Worm (Caenorhabditis elegans) whole organism, early embryonic: ENCODE measurements around the gene C25H3.17.

Source experiments
- F13C5.2 ChIP-seq: sonication (generic microtip); optimal IDR thresholded peaks from 2 replicates; lab custom pipeline; 2017; ENCODE audit warnings: mild to moderate bottlenecking, missing genetic modification characterization, inconsistent platforms, missing compliant biosample characterization
- aly-1 ChIP-seq: sonication (generic microtip); optimal IDR thresholded peaks from 2 replicates; lab custom pipeline; 2016; ENCODE audit warnings: missing genetic modification characterization, missing compliant biosample characterization
- ama-1 ChIP-seq: fragments of 150-350 bp; optimal IDR thresholded peaks from 2 replicates; lab custom pipeline; 2014
- flt-1 ChIP-seq: fragments of 200-800 bp; sonication (Bioruptor generic); IDR thresholded peaks from 2 replicates; pipeline ENCODE4 v1.3.6; 2022; ENCODE audit warnings: missing genetic modification characterization, missing compliant biosample characterization
- hmbx-1 ChIP-seq: sonication (generic microtip); optimal IDR thresholded peaks from 2 replicates; lab custom pipeline; 2016; ENCODE audit warnings: mild to moderate bottlenecking, missing genetic modification characterization, missing compliant biosample characterization
- hnd-1 ChIP-seq: sonication (generic microtip); optimal IDR thresholded peaks from 2 replicates; lab custom pipeline; 2016; ENCODE audit warnings: missing genetic modification characterization, missing compliant biosample characterization
- pes-1 ChIP-seq: fragments of 200-800 bp; sonication (Bioruptor generic); IDR thresholded peaks from 2 replicates; pipeline ENCODE4 v1.3.6; 2022; ENCODE audit warnings: missing genetic modification reagents, missing genetic modification characterization, missing compliant biosample characterization
- tbx-11 ChIP-seq: fragments of 200-800 bp; sonication (Bioruptor generic); IDR thresholded peaks from 2 replicates; pipeline ENCODE4 v1.3.6; 2022; ENCODE audit warnings: missing genetic modification characterization, missing compliant biosample characterization
- tbx-37 ChIP-seq: fragments of 200-800 bp; sonication (Bioruptor generic); conservative IDR thresholded peaks from 2 replicates; pipeline ENCODE4 v1.3.6; 2022; ENCODE audit warnings: missing genetic modification reagents, missing genetic modification characterization, missing compliant biosample characterization

ce11 chrII:5660155-5660554 is 9.3 kb downstream of the C25H3.17 start:
- TF ChIP-seq F13C5.2 (tag; lab: Kevin White, UChicago) = no peak
- TF ChIP-seq tbx-37 (GFP tag; lab: Robert Waterston, UW) = no peak
- TF ChIP-seq tbx-11 (GFP tag; lab: Robert Waterston, UW) = no peak
- no peak for TF ChIP-seq hnd-1
- TF ChIP-seq ama-1 (lab: Kevin White, UChicago) = no peak
- no peak for TF ChIP-seq flt-1 (GFP tag; lab: Robert Waterston, UW)
- no peak for TF ChIP-seq aly-1 (tag; lab: Kevin White, UChicago)
- no peak for TF ChIP-seq pes-1
- TF ChIP-seq hmbx-1 (tag; lab: Kevin White, UChicago) = no peak
